Fruit fly (Drosophila melanogaster) whole organism: ENCODE measurements around the gene CG42445.

ENCODE experiments used
- EcR ChIP-seq, 2 experiments: fragments of >200 bp; optimal IDR thresholded peaks; 2 replicates each; lab custom pipeline; 2017; ENCODE audit warnings: missing biosample characterization in 2 of 2, missing genetic modification characterization in 2 of 2, missing genetic modification reagents in 2 of 2
- pan ChIP-seq: fragments of >200 bp; optimal IDR thresholded peaks from 2 replicates; lab custom pipeline; 2017
- psq ChIP-seq: fragments of >200 bp; optimal IDR thresholded peaks from 2 replicates; lab custom pipeline; 2017

- TF ChIP-seq psq (lab: Kevin White, UChicago) (no peak), pan (lab: Kevin White, UChicago) (no peak), EcR (GFP tag; optimal IDR thresholded peaks at IDR 0.05; lab: Kevin White, UChicago) (no peak)
Measured at dm6 chr3L:8157079-8157478, 1.6 kb downstream of the CG42445 start.
